Worm (Caenorhabditis elegans) whole organism, L4/young adult: ENCODE data around the gene R53.5.
"Not testable (repeated sequence)": the region's sequence is repeated elsewhere in the genome, so short reads cannot be mapped to it uniquely, and the experiment has no call there.

ENCODE experiments used
- W03F9.2 ChIP-seq: fragments of 150-350 bp; optimal IDR thresholded peaks from 2 replicates; lab custom pipeline; 2014; ENCODE audit warnings: missing biosample characterization, missing genetic modification characterization
- dao-5 ChIP-seq: sonication (generic microtip); optimal IDR thresholded peaks from 2 replicates; lab custom pipeline; 2016; ENCODE audit warnings: missing genotype, missing genetic modification characterization, moderate library complexity, missing compliant biosample characterization
- him-1 ChIP-seq: sonication (generic microtip); optimal IDR thresholded peaks from 2 replicates; lab custom pipeline; 2016; ENCODE audit warnings: missing genotype, missing genetic modification reagents, missing genetic modification characterization, missing compliant biosample characterization

R53.5 gene

DNA sequence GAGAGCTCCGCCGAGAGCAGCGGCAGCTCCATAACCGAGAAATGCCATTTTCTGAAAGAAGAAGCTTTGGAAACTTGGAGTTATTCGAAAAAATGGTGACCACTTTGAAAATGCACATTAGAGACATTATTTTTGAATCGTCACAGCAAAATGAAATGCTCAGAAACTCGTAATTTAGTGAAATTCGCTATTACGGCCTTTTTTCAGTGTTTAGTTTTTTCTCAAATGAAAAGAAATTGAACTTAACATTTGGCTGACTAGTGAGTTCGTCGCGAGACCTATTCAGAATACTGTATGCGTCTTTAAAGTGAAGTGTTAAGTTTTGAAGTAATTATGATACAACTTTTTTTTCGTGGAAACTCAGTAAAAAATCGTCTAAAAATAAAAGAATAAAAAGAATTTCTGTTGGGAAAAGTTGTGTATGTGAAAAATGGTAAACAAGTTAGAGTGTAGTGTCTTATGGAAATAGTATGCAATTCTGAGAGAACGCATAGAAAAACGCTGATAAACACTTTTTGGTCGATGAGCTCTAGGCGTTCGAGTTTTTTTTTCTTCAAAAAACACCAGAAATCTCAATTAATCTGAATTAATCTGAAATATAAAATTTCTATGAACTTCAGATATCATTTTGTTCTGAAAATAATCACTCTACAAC, at the start of gene R53.5:
TSS of gene R53.5 (minus strand) at position 51 of the 655 bp plus-strand sequence.
- TF ChIP-seq him-1 (tag; lab: Kevin White, UChicago) (no peak), W03F9.2 (tag; lab: Kevin White, UChicago) (no peak), dao-5 (tag; lab: Kevin White, UChicago) (no peak)

DNA sequence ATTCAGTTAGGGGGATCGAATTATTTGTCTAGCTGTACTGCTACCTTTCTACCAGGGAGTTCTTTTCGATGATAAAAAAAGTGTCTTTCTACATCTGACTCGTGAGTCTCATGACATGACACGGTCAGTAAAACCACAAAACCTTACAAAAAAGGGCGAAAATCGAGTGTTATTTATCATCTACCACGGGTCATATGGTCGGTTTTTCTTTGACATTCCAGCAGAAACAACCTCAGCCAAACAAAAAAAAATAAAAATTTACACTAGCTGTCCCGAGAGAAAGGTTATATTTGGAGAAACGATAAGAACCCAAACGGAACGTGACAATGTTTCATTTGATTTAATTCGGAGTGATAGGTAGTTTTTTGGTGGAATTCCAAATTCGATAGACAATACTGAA, 49.4 kb upstream of the R53.5 start:
- no peak for TF ChIP-seq W03F9.2 (tag; lab: Kevin White, UChicago)
- TF ChIP-seq dao-5 (tag; lab: Kevin White, UChicago): no peak

DNA sequence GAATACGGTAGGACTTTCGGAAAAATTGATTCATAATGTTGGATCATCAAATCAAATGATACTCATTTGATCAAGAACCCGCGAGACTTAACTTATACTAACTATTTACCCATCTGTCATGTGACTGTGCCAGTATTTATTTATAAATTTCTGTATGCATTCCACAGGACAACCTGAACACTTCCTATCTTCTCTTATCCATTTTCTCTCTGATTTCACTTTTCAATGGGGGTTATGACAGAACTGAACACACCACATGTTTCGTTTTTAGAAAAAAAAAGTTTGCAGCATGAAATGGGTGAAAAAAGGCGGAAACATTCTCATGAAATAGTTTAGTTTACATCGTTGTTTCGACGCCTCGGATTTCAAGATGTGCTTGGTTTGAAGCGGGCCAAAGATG, 47.2 kb upstream of the R53.5 start:
- TF ChIP-seq him-1 (tag; lab: Kevin White, UChicago) (no peak), W03F9.2 (tag; lab: Kevin White, UChicago) (no peak), dao-5 (tag; lab: Kevin White, UChicago) (no peak)

DNA sequence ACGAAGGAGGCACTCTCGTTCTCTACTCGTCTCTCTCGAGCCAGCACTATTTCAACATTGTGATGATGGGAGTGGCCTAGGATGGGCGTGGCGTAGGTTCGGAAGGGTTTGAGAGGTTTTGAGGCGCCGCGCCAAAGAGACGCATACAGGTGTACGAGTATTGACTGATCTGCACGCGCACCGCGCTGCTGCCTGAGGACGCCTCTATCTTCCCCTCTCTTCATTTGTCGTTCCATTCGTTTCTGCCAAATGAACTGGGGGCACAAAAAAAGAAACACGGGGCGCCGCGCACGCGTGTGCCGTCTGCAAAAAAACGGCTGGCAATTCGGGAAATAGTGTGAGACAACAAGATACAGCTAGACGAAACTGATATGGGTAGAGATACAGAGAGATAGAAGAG, 45.7 kb upstream of the R53.5 start, which contains the start of gene lec-2:
TSS of gene lec-2 (minus strand) at position 171 of the 400 bp plus-strand sequence.
- no peak for TF ChIP-seq W03F9.2 (tag; lab: Kevin White, UChicago)
- no peak for TF ChIP-seq dao-5 (tag; lab: Kevin White, UChicago)
- no peak for TF ChIP-seq him-1 (tag; lab: Kevin White, UChicago)

DNA sequence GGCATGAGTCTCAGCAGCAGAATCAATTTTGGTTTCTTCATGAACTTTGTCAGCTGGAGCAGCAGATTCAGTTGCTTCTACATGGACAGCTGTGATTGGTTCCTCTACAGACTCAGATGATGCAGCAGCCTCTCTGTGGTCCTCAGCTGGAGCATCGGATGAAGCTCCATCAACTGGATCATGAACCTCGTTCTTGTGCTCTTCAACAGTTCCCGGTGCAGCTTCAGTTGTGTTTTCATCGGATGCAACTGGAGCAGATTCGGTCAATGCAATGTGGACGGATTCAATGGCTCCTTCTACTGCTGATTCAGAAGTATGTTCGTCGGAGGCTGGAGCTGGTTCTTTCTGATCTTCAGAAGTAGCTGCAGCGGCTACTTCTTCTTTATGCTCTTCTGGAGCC, 44.1 kb upstream of the R53.5 start:
- TF ChIP-seq dao-5 (tag; lab: Kevin White, UChicago) (no peak), him-1 (tag; lab: Kevin White, UChicago) (no peak), W03F9.2 (tag; lab: Kevin White, UChicago) (no peak)

DNA sequence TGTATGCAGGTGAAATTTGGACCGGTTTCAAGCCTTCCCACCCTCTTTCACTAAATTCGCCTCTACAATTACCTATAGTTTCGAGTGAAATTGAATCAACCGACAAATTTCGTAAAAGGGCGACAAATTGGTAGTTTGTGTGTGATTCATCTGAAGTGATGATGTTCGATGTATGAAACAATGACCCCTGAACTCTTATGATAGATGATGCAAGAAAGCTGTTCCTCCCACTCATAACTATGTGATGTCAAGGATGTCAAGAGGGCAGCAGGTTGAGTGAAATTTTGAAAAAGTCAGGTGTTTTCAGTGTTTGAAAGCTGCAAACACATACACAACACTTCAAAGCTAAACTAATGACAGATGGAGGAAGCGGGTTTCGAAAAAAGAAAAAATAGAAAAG, 42.2 kb upstream of the R53.5 start:
- TF ChIP-seq dao-5 (tag; lab: Kevin White, UChicago): no peak
- no peak for TF ChIP-seq him-1 (tag; lab: Kevin White, UChicago)
- no peak for TF ChIP-seq W03F9.2 (tag; lab: Kevin White, UChicago)

DNA sequence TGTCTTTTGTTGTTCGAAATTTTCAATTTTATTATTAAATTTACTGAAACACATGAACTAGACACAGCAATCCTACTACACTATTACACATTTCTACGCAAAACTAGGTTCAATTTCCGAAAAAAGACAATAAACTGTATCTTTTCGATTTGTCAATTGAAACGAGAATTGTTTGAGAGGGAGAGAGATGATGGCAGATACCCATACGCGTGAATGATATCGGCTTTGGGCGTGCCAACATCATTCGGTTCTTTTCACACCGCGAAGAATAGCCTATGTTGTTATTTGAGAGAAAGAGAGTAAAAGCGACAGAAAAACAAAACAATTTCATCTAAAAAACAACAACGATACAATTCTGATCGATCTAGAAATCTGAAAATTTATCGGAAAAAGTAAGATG, 41.4 kb upstream of the R53.5 start:
- no peak for TF ChIP-seq dao-5 (tag; lab: Kevin White, UChicago)
- no peak for TF ChIP-seq W03F9.2 (tag; lab: Kevin White, UChicago)
- no peak for TF ChIP-seq him-1 (tag; lab: Kevin White, UChicago)

DNA sequence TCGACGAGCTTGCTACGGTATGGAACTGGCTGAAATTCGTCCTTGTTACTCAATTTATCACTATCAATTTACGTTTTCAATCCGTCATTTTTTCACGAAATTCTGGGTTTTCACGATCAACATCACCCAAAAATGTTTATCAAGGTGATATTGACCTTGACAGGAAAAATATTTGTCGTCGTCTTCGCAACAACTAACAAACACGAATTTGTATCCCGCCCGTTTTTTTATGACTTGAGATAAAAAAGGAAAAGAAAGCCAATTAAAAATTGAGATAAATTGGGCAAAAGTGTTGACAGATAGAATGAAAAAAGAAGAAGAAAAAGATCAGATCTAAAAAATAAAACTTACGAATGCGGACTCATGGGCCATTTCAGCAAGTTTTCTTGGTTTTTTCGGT, 40.6 kb upstream of the R53.5 start:
- TF ChIP-seq dao-5 (tag; lab: Kevin White, UChicago) (no peak), W03F9.2 (tag; lab: Kevin White, UChicago) (no peak), him-1 (tag; lab: Kevin White, UChicago) (no peak)

DNA sequence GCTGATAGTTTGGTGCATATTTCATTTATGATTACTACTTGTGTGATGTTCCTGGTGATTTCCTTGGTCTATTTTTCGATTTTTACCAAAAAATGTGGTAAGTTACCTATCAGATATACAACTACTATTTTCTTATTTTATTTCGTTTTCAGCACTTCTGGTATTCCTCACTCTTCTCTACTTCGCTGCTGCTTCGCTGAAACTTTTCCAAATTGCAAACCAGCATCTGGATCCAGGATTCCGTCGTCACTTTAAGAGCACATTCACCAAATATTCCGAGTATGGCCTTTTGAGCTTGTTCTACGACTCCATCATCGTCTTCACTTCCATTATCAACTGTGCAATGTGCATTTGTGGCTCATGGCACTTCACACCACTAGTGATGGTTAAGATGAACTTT, 38.3 kb upstream of the R53.5 start:
- TF ChIP-seq dao-5 (tag; lab: Kevin White, UChicago) (no peak), W03F9.2 (tag; lab: Kevin White, UChicago) (no peak), him-1 (tag; lab: Kevin White, UChicago) (no peak)

DNA sequence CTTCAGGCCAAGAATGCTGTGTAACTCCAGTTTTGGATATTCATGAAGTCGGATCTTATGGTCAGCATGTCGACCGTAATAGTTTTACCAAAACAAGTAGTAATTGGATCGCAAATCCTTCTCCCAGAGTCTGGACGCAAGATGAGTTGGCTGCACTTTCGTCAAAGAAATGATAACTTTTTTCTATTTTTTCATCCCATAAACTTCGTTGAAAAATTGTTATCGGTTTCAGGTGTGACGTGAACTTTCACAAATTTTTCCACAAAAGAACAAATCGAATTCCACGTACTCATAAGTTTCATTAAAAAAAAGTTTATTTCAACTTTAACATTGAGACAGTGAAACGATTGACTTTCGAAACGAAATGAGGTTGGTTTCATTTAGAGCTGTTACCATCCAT, 37.6 kb upstream of the R53.5 start, which contains the start of gene ZK892.5:
TSS of gene ZK892.5 (plus strand) at position 301 of the 400 bp plus-strand sequence.
- TF ChIP-seq W03F9.2 (tag; lab: Kevin White, UChicago) (no peak), him-1 (tag; lab: Kevin White, UChicago) (no peak), dao-5 (tag; lab: Kevin White, UChicago) (no peak)

DNA sequence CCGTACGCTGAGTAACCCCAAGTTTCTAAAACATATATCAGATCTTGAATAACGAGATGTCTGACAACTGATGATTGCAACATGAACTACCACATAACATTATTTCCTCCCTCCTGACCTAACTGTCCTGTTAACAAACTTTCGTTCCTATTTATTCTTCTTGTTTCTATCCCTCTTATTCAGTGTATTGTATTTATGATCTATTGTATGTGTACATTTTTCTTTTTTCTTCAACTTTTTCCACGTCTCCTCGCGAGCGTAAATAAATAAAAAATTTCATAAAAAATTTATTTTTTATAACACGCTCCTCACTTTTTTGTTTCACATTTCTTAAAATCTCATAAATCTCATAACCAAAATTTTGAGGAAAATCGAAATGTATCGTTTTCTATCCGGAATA, 36.0 kb upstream of the R53.5 start, which contains the start of gene ZK892.4:
TSS of gene ZK892.4 (plus strand) at position 301 of the 400 bp plus-strand sequence.
- not testable (repeated sequence) for TF ChIP-seq him-1, W03F9.2, dao-5 (tag; lab: Kevin White, UChicago)

DNA sequence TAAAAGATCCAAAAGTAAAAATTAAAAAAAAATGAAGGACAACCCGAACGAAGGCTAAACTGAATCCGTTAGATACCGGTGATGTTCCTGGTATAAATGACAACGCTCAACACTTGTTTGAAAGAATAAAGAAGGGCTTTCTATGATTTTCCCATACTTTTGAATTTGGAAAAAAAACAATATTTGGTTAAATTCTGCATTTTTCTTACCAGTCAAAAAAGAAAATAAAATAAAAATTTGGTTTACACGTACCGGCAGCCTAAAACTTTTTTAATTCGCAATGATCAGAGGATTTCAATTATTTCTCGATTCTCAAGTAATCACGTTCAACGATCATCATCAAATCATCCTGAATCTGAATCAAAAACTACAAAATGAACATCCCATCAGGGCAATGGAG, 31.3 kb upstream of the R53.5 start, which contains the start of gene ZK892.3:
TSS of gene ZK892.3 (plus strand) at position 301 of the 400 bp plus-strand sequence.
- TF ChIP-seq dao-5 (tag; lab: Kevin White, UChicago) (no peak), W03F9.2 (tag; lab: Kevin White, UChicago) (no peak)

DNA sequence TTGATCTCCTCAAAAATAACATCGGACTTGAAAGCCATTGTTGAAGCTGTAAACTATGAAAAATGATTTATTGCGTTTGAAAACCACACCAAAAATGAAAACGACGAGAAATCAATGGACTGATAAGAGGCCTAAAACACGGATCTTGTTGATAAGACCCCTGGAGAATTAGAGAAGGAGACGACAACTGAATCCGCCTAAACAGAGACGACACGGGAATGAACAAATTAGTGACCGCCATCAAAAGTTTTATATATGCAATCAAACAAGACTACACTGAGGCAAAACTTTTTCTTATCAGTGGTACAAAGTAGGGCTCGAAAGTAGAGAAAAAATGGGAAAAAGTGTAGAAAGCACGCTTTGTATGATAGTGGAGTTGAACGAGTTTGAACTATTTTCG, 30.8 kb upstream of the R53.5 start, which contains the start of gene nlt-1:
TSS of gene nlt-1 (minus strand) at position 78 of the 400 bp plus-strand sequence.
- no peak for TF ChIP-seq him-1 (tag; lab: Kevin White, UChicago)

DNA sequence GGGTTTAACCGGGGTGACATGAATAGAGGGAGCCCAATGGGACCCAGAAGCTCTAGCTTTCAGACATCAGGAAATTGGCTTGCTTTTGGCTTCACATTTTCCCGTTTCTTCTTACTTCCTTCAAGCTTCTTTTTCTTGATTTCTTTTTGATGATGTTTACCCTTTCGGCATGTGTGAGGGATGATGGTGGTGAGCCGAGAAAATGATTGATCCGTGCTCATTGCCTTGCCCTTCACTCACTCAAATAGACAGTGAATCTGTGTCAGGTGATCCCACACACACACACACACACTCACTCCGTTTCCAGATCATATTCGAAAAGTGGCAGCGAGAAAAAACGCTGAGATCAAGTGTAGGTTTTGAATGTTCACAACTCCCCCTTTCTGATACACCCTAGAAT, 24.4 kb upstream of the R53.5 start:
- TF ChIP-seq W03F9.2 (tag; lab: Kevin White, UChicago): no peak
- no peak for TF ChIP-seq dao-5 (tag; lab: Kevin White, UChicago)
- TF ChIP-seq him-1 (tag; lab: Kevin White, UChicago): no peak
